Fruit fly (Drosophila melanogaster): ENCODE data around the gene Cyp4d2.

DNA sequence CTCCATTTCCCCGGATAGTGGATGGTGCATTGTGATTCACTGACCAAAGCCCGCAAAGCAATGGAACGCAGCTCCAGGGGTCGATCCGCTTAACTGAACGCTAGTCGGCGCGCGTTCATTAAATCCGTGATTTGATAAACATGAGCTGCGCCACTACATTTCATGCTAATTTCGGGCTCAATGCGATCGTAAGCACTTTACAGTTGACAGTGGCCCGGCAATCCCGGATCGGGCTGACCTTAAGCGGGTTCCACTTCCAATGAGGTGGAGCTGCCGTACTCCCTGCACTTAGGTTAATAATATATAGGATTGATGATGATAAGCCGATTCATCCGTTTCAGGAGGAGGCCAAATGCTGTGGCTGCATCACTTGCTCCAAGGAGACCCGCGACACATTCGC is 28.0 kb downstream of the Cyp4d2 start, which contains the start of gene FarO:
- TF ChIP-seq CG32121 (GFP tag; IDR thresholded peaks at IDR 0.05): no peak
- no peak for TF ChIP-seq CG12605 (GFP tag; IDR thresholded peaks at IDR 0.05)
- no peak for TF ChIP-seq CG10348 (GFP tag; IDR thresholded peaks at IDR 0.05)
- TF ChIP-seq Snoo (tag; optimal IDR thresholded peaks at IDR 0.05): no peak
- TF ChIP-seq D1 (tag; optimal IDR thresholded peaks at IDR 0.05): no peak
- no peak for TF ChIP-seq CG9948 (tag; optimal IDR thresholded peaks at IDR 0.05)
- no peak for TF ChIP-seq EcR (GFP tag; optimal IDR thresholded peaks at IDR 0.05)
- no peak for TF ChIP-seq CG4496 (GFP tag; IDR thresholded peaks at IDR 0.05)
- TF ChIP-seq fd96Ca (GFP tag; IDR thresholded peaks at IDR 0.05): no peak
- TF ChIP-seq gl (tag; optimal IDR thresholded peaks at IDR 0.05): no peak
- TF ChIP-seq Pif1B (GFP tag; optimal IDR thresholded peaks at IDR 0.05): no peak
- TF ChIP-seq Ets98B (GFP tag; IDR thresholded peaks at IDR 0.05): no peak
- no peak for TF ChIP-seq CG17806 (tag; optimal IDR thresholded peaks at IDR 0.05)
